Worm (Caenorhabditis elegans): ENCODE measurements around the gene R160.12.
A peak's percentile ranks its signal among the peaks of the same experiment; 100 is the strongest.

Gene R160.12

DNA sequence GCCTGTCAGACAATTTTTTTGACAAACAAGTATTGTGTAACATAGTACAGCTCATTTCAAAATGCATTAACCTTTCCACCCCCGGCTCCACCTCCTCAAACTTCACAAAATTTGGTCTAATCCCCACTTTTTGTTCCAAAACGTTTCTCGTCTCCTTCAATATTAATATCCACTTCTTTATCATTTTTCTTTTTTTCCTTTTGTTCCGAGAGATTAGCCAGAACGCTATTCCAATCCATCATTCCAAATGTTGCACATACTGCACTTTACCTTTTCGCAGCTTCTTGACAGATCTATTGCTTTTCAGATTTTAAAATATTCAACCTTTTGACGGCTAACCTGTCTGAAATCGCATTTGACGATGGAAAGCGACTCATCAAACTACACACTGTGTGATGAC, 25.3 kb upstream of the R160.12 start, which contains the start of gene D1079.1:
D1079.1 (plus strand) TSS at position 301 of the 400 bp plus-strand sequence.
- TF ChIP-seq unc-39 (tag; optimal IDR thresholded peaks at IDR 0.05) (no peak), ztf-11 (tag; optimal IDR thresholded peaks at IDR 0.05) (no peak), snpc-4 (tag; optimal IDR thresholded peaks at IDR 0.05) (no peak), nhr-28 (tag; optimal IDR thresholded peaks at IDR 0.05) (no peak), sptf-1 (tag; optimal IDR thresholded peaks at IDR 0.05) (no peak), unc-120 (tag; optimal IDR thresholded peaks at IDR 0.05; ENCODE audit: poor library complexity, severe bottlenecking) (no peak), nhr-237 (tag; optimal IDR thresholded peaks at IDR 0.05) (no peak), elt-1 (tag; optimal IDR thresholded peaks at IDR 0.05; ENCODE audit: borderline replicate concordance, insufficient read depth) (no peak), mep-1 (tag; optimal IDR thresholded peaks at IDR 0.05) (no peak), lin-32 (GFP tag; optimal IDR thresholded peaks at IDR 0.05) (no peak), tbx-8 (GFP tag; optimal IDR thresholded peaks at IDR 0.05) (no peak), mls-2 (tag; optimal IDR thresholded peaks at IDR 0.05) (no peak)

DNA sequence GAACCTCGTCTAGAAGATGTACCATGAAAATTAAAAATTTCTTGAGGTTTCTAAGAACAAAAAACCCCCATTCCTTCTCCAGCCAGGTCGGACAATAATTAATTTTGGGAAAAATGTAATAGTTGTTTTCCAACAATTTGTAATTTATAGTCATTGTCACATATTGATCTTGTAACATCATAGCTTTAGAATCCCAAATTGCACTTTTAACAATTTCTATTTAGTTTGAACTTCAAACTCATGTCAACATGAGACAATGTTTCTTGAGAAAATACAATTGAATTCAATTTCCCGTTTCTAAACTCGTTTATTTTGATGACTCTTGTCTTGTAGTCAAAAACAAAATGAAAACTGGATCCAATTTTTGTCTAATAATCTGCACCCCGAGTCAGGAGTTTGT, 22.7 kb upstream of the R160.12 start:
- TF ChIP-seq unc-62 (GFP tag; optimal IDR thresholded peaks at IDR 0.05) = no peak
- TF ChIP-seq blmp-1 (tag; optimal IDR thresholded peaks at IDR 0.05) = no peak
- TF ChIP-seq lin-13 (tag; optimal IDR thresholded peaks at IDR 0.05) = no peak
- TF ChIP-seq lsy-2 (tag; optimal IDR thresholded peaks at IDR 0.05) = no peak
- TF ChIP-seq drap-1 (GFP tag; optimal IDR thresholded peaks at IDR 0.05) = no peak
- TF ChIP-seq unc-120 (tag; optimal IDR thresholded peaks at IDR 0.05; ENCODE audit: poor library complexity, severe bottlenecking) = no peak
- TF ChIP-seq unc-39 (tag; optimal IDR thresholded peaks at IDR 0.05) = no peak
- TF ChIP-seq nhr-2 (tag; optimal IDR thresholded peaks at IDR 0.05) = no peak

ce11 chrX:4397460-4397859, 19.9 kb upstream of the R160.12 start:
- TF ChIP-seq snpc-4 (tag; optimal IDR thresholded peaks at IDR 0.05) (no peak), unc-62 (GFP tag; optimal IDR thresholded peaks at IDR 0.05) (no peak), drap-1 (GFP tag; optimal IDR thresholded peaks at IDR 0.05) (no peak), ztf-11 (tag; optimal IDR thresholded peaks at IDR 0.05) (no peak), elt-3 (tag; optimal IDR thresholded peaks at IDR 0.05) (no peak), blmp-1 (tag; optimal IDR thresholded peaks at IDR 0.05) (no peak), bed-3 (GFP tag; optimal IDR thresholded peaks at IDR 0.05) (no peak), lin-13 (tag; optimal IDR thresholded peaks at IDR 0.05) (no peak), mab-5 (tag; optimal IDR thresholded peaks at IDR 0.05) (no peak), M03D4.4 (tag; optimal IDR thresholded peaks at IDR 0.05) (no peak), cnd-1 (tag; optimal IDR thresholded peaks at IDR 0.05) (no peak), unc-39 (tag; optimal IDR thresholded peaks at IDR 0.05) (no peak), lin-32 (GFP tag; optimal IDR thresholded peaks at IDR 0.05) (no peak), hlh-1 (tag; optimal IDR thresholded peaks at IDR 0.05) (no peak), pha-4 (tag; optimal IDR thresholded peaks at IDR 0.05) (no peak), ceh-83 (GFP tag; optimal IDR thresholded peaks at IDR 0.05) (no peak), nhr-237 (tag; optimal IDR thresholded peaks at IDR 0.05) (no peak), lsy-2 (tag; optimal IDR thresholded peaks at IDR 0.05) (no peak)

- TF ChIP-seq pha-4 (tag; optimal IDR thresholded peaks at IDR 0.05) (peak; percentile 33), blmp-1 (tag; optimal IDR thresholded peaks at IDR 0.05) (no peak), sptf-1 (tag; optimal IDR thresholded peaks at IDR 0.05) (peak; percentile 33), sem-2 (GFP tag; optimal IDR thresholded peaks at IDR 0.05) (no peak), ham-2 (GFP tag; optimal IDR thresholded peaks at IDR 0.05) (peak; percentile 67), zip-8 (tag; optimal IDR thresholded peaks at IDR 0.05) (no peak), ceh-39 (tag; optimal IDR thresholded peaks at IDR 0.05) (peak; percentile 24), elt-3 (tag; optimal IDR thresholded peaks at IDR 0.05) (peak; percentile 29), nhr-237 (tag; optimal IDR thresholded peaks at IDR 0.05) (peak; percentile 44), hlh-1 (tag; optimal IDR thresholded peaks at IDR 0.05) (peak; percentile 26), lin-13 (tag; optimal IDR thresholded peaks at IDR 0.05) (no peak), cnd-1 (tag; optimal IDR thresholded peaks at IDR 0.05) (peak; percentile 27), ceh-43 (GFP tag; optimal IDR thresholded peaks at IDR 0.05) (no peak), elt-1 (tag; optimal IDR thresholded peaks at IDR 0.05; ENCODE audit: borderline replicate concordance, insufficient read depth) (no peak), ces-1 (GFP tag; optimal IDR thresholded peaks at IDR 0.05) (no peak), nhr-28 (tag; optimal IDR thresholded peaks at IDR 0.05) (no peak), ztf-11 (tag; optimal IDR thresholded peaks at IDR 0.05) (no peak), unc-120 (tag; optimal IDR thresholded peaks at IDR 0.05; ENCODE audit: poor library complexity, severe bottlenecking) (no peak), tbx-8 (GFP tag; optimal IDR thresholded peaks at IDR 0.05) (no peak), unc-62 (GFP tag; optimal IDR thresholded peaks at IDR 0.05) (no peak), nhr-2 (tag; optimal IDR thresholded peaks at IDR 0.05) (no peak), lin-32 (GFP tag; optimal IDR thresholded peaks at IDR 0.05) (no peak), mls-2 (tag; optimal IDR thresholded peaks at IDR 0.05) (no peak), mep-1 (tag; optimal IDR thresholded peaks at IDR 0.05) (peak; percentile 45), bed-3 (GFP tag; optimal IDR thresholded peaks at IDR 0.05) (no peak), nhr-12 (tag; optimal IDR thresholded peaks at IDR 0.05) (no peak), snpc-4 (tag; optimal IDR thresholded peaks at IDR 0.05) (no peak), nhr-76 (tag; optimal IDR thresholded peaks at IDR 0.05) (no peak), drap-1 (GFP tag; optimal IDR thresholded peaks at IDR 0.05) (peak; percentile 56), unc-39 (tag; optimal IDR thresholded peaks at IDR 0.05) (no peak), flh-1 (GFP tag; optimal IDR thresholded peaks at IDR 0.05) (no peak), ceh-83 (GFP tag; optimal IDR thresholded peaks at IDR 0.05) (no peak), M03D4.4 (tag; optimal IDR thresholded peaks at IDR 0.05) (no peak), lsy-2 (tag; optimal IDR thresholded peaks at IDR 0.05) (peak; percentile 44), mab-5 (tag; optimal IDR thresholded peaks at IDR 0.05) (no peak)
Measured at ce11 chrX:4395073-4395850, 17.7 kb upstream of the R160.12 start.

Data from whole organism, mixed stage, embryonic.